Worm (Caenorhabditis elegans): ENCODE measurements around the gene lron-5.

- TF ChIP-seq Y22D7AL.16 (tag; optimal IDR thresholded peaks at IDR 0.05) (no peak), C38D4.7 (GFP tag; optimal IDR thresholded peaks at IDR 0.05) (no peak), dve-1 (tag; optimal IDR thresholded peaks at IDR 0.05) (no peak), nhr-11 (tag; optimal IDR thresholded peaks at IDR 0.05) (no peak), hlh-15 (tag; optimal IDR thresholded peaks at IDR 0.05) (no peak), ttx-3 (tag; optimal IDR thresholded peaks at IDR 0.05) (no peak), ceh-14 (tag; optimal IDR thresholded peaks at IDR 0.05) (no peak), ets-4 (tag; optimal IDR thresholded peaks at IDR 0.05) (no peak), lin-11 (tag; optimal IDR thresholded peaks at IDR 0.05) (no peak), sox-4 (tag; optimal IDR thresholded peaks at IDR 0.05) (no peak), zip-5 (tag; optimal IDR thresholded peaks at IDR 0.05) (no peak), ztf-16 (tag; optimal IDR thresholded peaks at IDR 0.05) (no peak), mec-3 (tag; optimal IDR thresholded peaks at IDR 0.05; ENCODE audit: borderline replicate concordance) (no peak)
Observed at ce11 chrIII:4653912-4654311, 31.1 kb downstream of the lron-5 start.

Measured in whole organism, late embryonic.